Worm (Caenorhabditis elegans): ENCODE data around the gene abhd-3.2.
A peak's percentile ranks its signal among the peaks of the same experiment; 100 is the strongest.

abhd-3.2 gene

ce11 chrX:1026722-1027121, 48.9 kb upstream of the abhd-3.2 start:
- TF ChIP-seq snu-23 (GFP tag; optimal IDR thresholded peaks at IDR 0.05): peak; percentile 57
- TF ChIP-seq tbx-2 (tag; optimal IDR thresholded peaks at IDR 0.05): peak; percentile 38
- peak; percentile 71 for TF ChIP-seq lin-14 (GFP tag; optimal IDR thresholded peaks at IDR 0.05)
- peak in 2 of 6 experiments; percentile 45 to 71 for TF ChIP-seq elt-3 (tag; optimal IDR thresholded peaks at IDR 0.05)
- TF ChIP-seq lin-35 (GFP tag; optimal IDR thresholded peaks at IDR 0.05): peak in 1 of 2 experiments; percentile 66
- TF ChIP-seq nhr-47 (tag; optimal IDR thresholded peaks at IDR 0.05): peak; percentile 32
- TF ChIP-seq nhr-71 (tag; optimal IDR thresholded peaks at IDR 0.05): peak; percentile 74
- no peak for TF ChIP-seq nhr-77 (tag; optimal IDR thresholded peaks at IDR 0.05)
- peak; percentile 70 for TF ChIP-seq nhr-20 (tag; optimal IDR thresholded peaks at IDR 0.05)
- peak; percentile 87 for TF ChIP-seq nhr-85 (tag)
- peak; percentile 60 for TF ChIP-seq nhr-19 (GFP tag; conservative IDR thresholded peaks at IDR 0.05)
- no peak for TF ChIP-seq nhr-84 (tag; optimal IDR thresholded peaks at IDR 0.05)
- peak; percentile 12; the same call in 1 of the 2 replicates for TF ChIP-seq grh-1 (GFP tag; IDR thresholded peaks at IDR 0.05)
- peak; percentile 26 for TF ChIP-seq nhr-90 (tag; optimal IDR thresholded peaks at IDR 0.05; ENCODE audit: poor library complexity)
- TF ChIP-seq skn-1 (tag; optimal IDR thresholded peaks at IDR 0.05): peak; percentile 83
- TF ChIP-seq blmp-1 (tag; optimal IDR thresholded peaks at IDR 0.05): peak; percentile 40
- peak; percentile 53 for TF ChIP-seq unc-130 (tag; optimal IDR thresholded peaks at IDR 0.05)
- peak in 1 of 2 experiments; percentile 62 for TF ChIP-seq mdl-1 (tag; optimal IDR thresholded peaks at IDR 0.05)
- no peak for TF ChIP-seq ceh-63 (GFP tag; optimal IDR thresholded peaks at IDR 0.05)
- TF ChIP-seq ztf-4 (tag; optimal IDR thresholded peaks at IDR 0.05): no peak
- no peak for TF ChIP-seq efl-3 (GFP tag; optimal IDR thresholded peaks at IDR 0.05)
- no peak for TF ChIP-seq pag-3 (tag; optimal IDR thresholded peaks at IDR 0.05; ENCODE audit: borderline replicate concordance, insufficient read depth)

- TF ChIP-seq lsy-2 (tag; optimal IDR thresholded peaks at IDR 0.05) (no peak), isw-1 (GFP tag; IDR thresholded peaks at IDR 0.05) (no peak), efl-3 (GFP tag; optimal IDR thresholded peaks at IDR 0.05) (no peak), ceh-82 (tag; optimal IDR thresholded peaks at IDR 0.05) (no peak), Y116A8C.19 (tag; optimal IDR thresholded peaks at IDR 0.05; ENCODE audit: borderline replicate concordance) (no peak), fkh-8 (tag; optimal IDR thresholded peaks at IDR 0.05) (no peak), fkh-10 (GFP tag; optimal IDR thresholded peaks at IDR 0.05) (no peak), sptf-1 (tag; optimal IDR thresholded peaks at IDR 0.05) (no peak), C34B4.2 (tag; optimal IDR thresholded peaks at IDR 0.05) (no peak), fos-1 (tag; optimal IDR thresholded peaks at IDR 0.05) (no peak), ceh-90 (tag; optimal IDR thresholded peaks at IDR 0.05) (no peak), zip-4 (GFP tag; optimal IDR thresholded peaks at IDR 0.05) (no peak), lin-39 (tag; optimal IDR thresholded peaks at IDR 0.05) (no peak), nhr-85 (tag) (no peak), tlp-1 (tag; optimal IDR thresholded peaks at IDR 0.05) (no peak), pag-3 (tag; optimal IDR thresholded peaks at IDR 0.05; ENCODE audit: borderline replicate concordance, insufficient read depth) (no peak), jun-1 (tag; optimal IDR thresholded peaks at IDR 0.05) (no peak), nhr-47 (tag; optimal IDR thresholded peaks at IDR 0.05) (no peak), rnt-1 (tag; optimal IDR thresholded peaks at IDR 0.05) (no peak), zag-1 (tag; optimal IDR thresholded peaks at IDR 0.05) (no peak)
Observed at ce11 chrX:1025010-1025409, 47.2 kb upstream of the abhd-3.2 start, which contains the start of gene F55A4.3. F55A4.3 (minus strand) TSS chrX:1025110.

ce11 chrX:1021835-1022311, 44.1 kb upstream of the abhd-3.2 start:
- TF ChIP-seq Y116A8C.19 (tag; optimal IDR thresholded peaks at IDR 0.05; ENCODE audit: borderline replicate concordance): no peak
- TF ChIP-seq mab-9 (GFP tag; IDR thresholded peaks at IDR 0.05): peak; percentile 64; the same call in 1 of the 2 replicates
- peak; percentile 32 for TF ChIP-seq nhr-47 (tag; optimal IDR thresholded peaks at IDR 0.05)
- TF ChIP-seq fkh-8 (tag; optimal IDR thresholded peaks at IDR 0.05): peak; percentile 41
- TF ChIP-seq lsy-2 (tag; optimal IDR thresholded peaks at IDR 0.05): no peak
- TF ChIP-seq rnt-1 (tag; optimal IDR thresholded peaks at IDR 0.05): peak; percentile 5
- TF ChIP-seq alr-1 (tag; optimal IDR thresholded peaks at IDR 0.05; ENCODE audit: borderline replicate concordance): no peak
- peak; percentile 86 for TF ChIP-seq lin-14 (GFP tag; optimal IDR thresholded peaks at IDR 0.05)
- peak; percentile 35 for TF ChIP-seq skn-1 (tag; optimal IDR thresholded peaks at IDR 0.05)
- TF ChIP-seq nhr-71 (tag; optimal IDR thresholded peaks at IDR 0.05): peak; percentile 28
- peak; percentile 31 for TF ChIP-seq fkh-10 (GFP tag; optimal IDR thresholded peaks at IDR 0.05)
- TF ChIP-seq isw-1 (GFP tag; IDR thresholded peaks at IDR 0.05): peak; percentile 14; the same call in 1 of the 2 replicates
- TF ChIP-seq lin-15B (tag; optimal IDR thresholded peaks at IDR 0.05): no peak
- no peak for TF ChIP-seq ztf-4 (tag; optimal IDR thresholded peaks at IDR 0.05)
- no peak for TF ChIP-seq aha-1 (tag; optimal IDR thresholded peaks at IDR 0.05)
- TF ChIP-seq unc-30 (tag; optimal IDR thresholded peaks at IDR 0.05): no peak
- TF ChIP-seq dsc-1 (tag; optimal IDR thresholded peaks at IDR 0.05): no peak
- TF ChIP-seq egl-13 (tag; optimal IDR thresholded peaks at IDR 0.05): peak; percentile 11
- no peak for TF ChIP-seq lin-13 (GFP tag; optimal IDR thresholded peaks at IDR 0.05)
- no peak for TF ChIP-seq nhr-90 (tag; optimal IDR thresholded peaks at IDR 0.05; ENCODE audit: poor library complexity)
- peak; percentile 53 for TF ChIP-seq ceh-8 (GFP tag; optimal IDR thresholded peaks at IDR 0.05)
- peak in 1 of 3 experiments; percentile 33 for TF ChIP-seq ceh-82 (tag; optimal IDR thresholded peaks at IDR 0.05)
